Worm (Caenorhabditis elegans) whole organism, L4 larva: ENCODE measurements around the gene fipr-19.

Experiments
- F10B5.3 ChIP-seq: sonication (generic microtip); optimal IDR thresholded peaks from 2 replicates; lab custom pipeline; 2016; ENCODE audit warnings: mild to moderate bottlenecking, missing genetic modification characterization, missing compliant biosample characterization
- F37D6.2 ChIP-seq: sonication (generic microtip); optimal IDR thresholded peaks from 2 replicates; lab custom pipeline; 2016; ENCODE audit warnings: mild to moderate bottlenecking, missing genetic modification characterization, missing compliant biosample characterization
- F44E2.7 ChIP-seq: fragments of 200-800 bp; sonication (Bioruptor generic); IDR thresholded peaks from 2 replicates; pipeline ENCODE4 v2.1.2; 2022; ENCODE audit warnings: missing genetic modification characterization, missing compliant biosample characterization
- T26A8.4 ChIP-seq: fragments of 200-800 bp; sonication (Bioruptor generic); IDR thresholded peaks from 2 replicates; pipeline ENCODE4 v1.3.6; 2022; ENCODE audit warnings: missing genetic modification characterization, missing compliant biosample characterization
- Y5F2A.4 ChIP-seq: fragments of 200-800 bp; sonication (Bioruptor generic); optimal IDR thresholded peaks from 2 replicates; lab custom pipeline; 2018; ENCODE audit warnings: mild to moderate bottlenecking, missing genetic modification characterization, missing compliant biosample characterization
- Y75B8A.6 ChIP-seq: fragments of 200-800 bp; sonication (Bioruptor generic); IDR thresholded peaks from 2 replicates; pipeline ENCODE4 v1.3.6; 2022; ENCODE audit warnings: missing genetic modification reagents, missing genetic modification characterization, missing compliant biosample characterization
- ZK337.2 ChIP-seq: fragments of 200-800 bp; sonication (Bioruptor generic); IDR thresholded peaks from 2 replicates; pipeline ENCODE4 v1.3.6; 2022; ENCODE audit warnings: missing genetic modification reagents, missing genetic modification characterization, missing compliant biosample characterization
- ZK546.5 ChIP-seq, 2 experiments: sonication (generic microtip); optimal IDR thresholded peaks; 2 replicates each; lab custom pipeline; 2017; ENCODE audit warnings: missing biosample characterization in 2 of 2, missing genetic modification characterization in 2 of 2
- aha-1 ChIP-seq: fragments of 150-350 bp; peaks from one replicate; lab custom pipeline; 2014; ENCODE audit warnings: missing biosample characterization, missing genetic modification characterization
- aly-2 ChIP-seq: sonication (generic microtip); optimal IDR thresholded peaks from 2 replicates; lab custom pipeline; 2018; ENCODE audit warnings: missing biosample characterization, missing genetic modification characterization
- ceh-20 ChIP-seq: fragments of 200-800 bp; sonication (Bioruptor generic); IDR thresholded peaks from 2 replicates; pipeline ENCODE4 v1.3.6; 2022; ENCODE audit warnings: missing genetic modification reagents, missing genetic modification characterization, missing compliant biosample characterization
- ceh-28 ChIP-seq: fragments of 150-350 bp; optimal IDR thresholded peaks from 2 replicates; lab custom pipeline; 2014; ENCODE audit warnings: missing biosample characterization, missing genetic modification reagents, missing genetic modification characterization
- ceh-44 ChIP-seq: fragments of 200-800 bp; sonication (Bioruptor generic); IDR thresholded peaks from 2 replicates; pipeline ENCODE4 v1.3.6; 2022; ENCODE audit warnings: missing genetic modification reagents, missing genetic modification characterization, missing compliant biosample characterization
- cey-2 ChIP-seq: sonication (generic microtip); optimal IDR thresholded peaks from 3 replicates; lab custom pipeline; 2017; ENCODE audit warnings: missing genetic modification characterization, mild to moderate bottlenecking, missing compliant biosample characterization, antibody characterized with exemption, borderline replicate concordance; ENCODE audit not compliant: insufficient read depth
- ctbp-1 ChIP-seq: fragments of 200-800 bp; sonication (Bioruptor generic); IDR thresholded peaks from 2 replicates; pipeline ENCODE4 v1.3.6; 2022; ENCODE audit warnings: missing genetic modification reagents, missing genetic modification characterization, missing compliant biosample characterization
- daf-12 ChIP-seq: fragments of 150-350 bp; optimal IDR thresholded peaks from 2 replicates; lab custom pipeline; 2014; ENCODE audit warnings: missing biosample characterization, missing genetic modification reagents, missing genetic modification characterization
- daf-16 ChIP-seq, 3 experiments: sonication (generic microtip); optimal IDR thresholded peaks; 2 replicates each; lab custom pipeline; 2016 to 2017; ENCODE audit warnings: missing genetic modification characterization in 3 of 3, missing genetic modification reagents in 3 of 3, mild to moderate bottlenecking in 2 of 3, missing compliant biosample characterization in 2 of 3, missing biosample characterization in 1 of 3, moderate library complexity in 1 of 3
- daf-8 ChIP-seq: fragments of 200-800 bp; sonication (Bioruptor generic); IDR thresholded peaks from 2 replicates; pipeline ENCODE4 v1.3.6; 2022; ENCODE audit warnings: missing genetic modification characterization, missing compliant biosample characterization
- dmd-6 ChIP-seq: fragments of 200-800 bp; sonication (Bioruptor generic); IDR thresholded peaks from 2 replicates; pipeline ENCODE4 v1.3.6; 2022; ENCODE audit warnings: missing genetic modification reagents, missing genetic modification characterization, missing compliant biosample characterization
- dmd-8 ChIP-seq: fragments of 200-800 bp; sonication (Bioruptor generic); IDR thresholded peaks from 2 replicates; pipeline ENCODE4 v1.3.6; 2022; ENCODE audit warnings: missing genetic modification characterization, missing compliant biosample characterization
- dmd-9 ChIP-seq: fragments of 200-800 bp; sonication (Bioruptor generic); IDR thresholded peaks from 2 replicates; pipeline ENCODE4 v1.3.6; 2022; ENCODE audit warnings: missing genetic modification reagents, missing genetic modification characterization, missing compliant biosample characterization
- dpl-1 ChIP-seq: fragments of 150-350 bp; optimal IDR thresholded peaks from 2 replicates; lab custom pipeline; 2014; ENCODE audit warnings: missing biosample characterization, missing genetic modification reagents, missing genetic modification characterization
- egl-27 ChIP-seq: sonication (generic microtip); optimal IDR thresholded peaks from 3 replicates; lab custom pipeline; 2017; ENCODE audit warnings: missing biosample characterization, missing genetic modification reagents, missing genetic modification characterization
- egl-43 ChIP-seq: fragments of 200-800 bp; sonication (Bioruptor generic); IDR thresholded peaks from 2 replicates; pipeline ENCODE4 v1.3.6; 2022; ENCODE audit warnings: missing genetic modification reagents, missing genetic modification characterization, missing compliant biosample characterization
- fkh-10 ChIP-seq: fragments of 150-350 bp; optimal IDR thresholded peaks from 2 replicates; lab custom pipeline; 2014; ENCODE audit warnings: missing biosample characterization, missing genetic modification reagents, missing genetic modification characterization
- fos-1 ChIP-seq: fragments of 150-350 bp; optimal IDR thresholded peaks from 2 replicates; lab custom pipeline; 2014; ENCODE audit warnings: missing biosample characterization, missing genetic modification characterization
- hif-1 ChIP-seq, 2 experiments: sonication (generic microtip); optimal IDR thresholded peaks; 2 replicates each; lab custom pipeline; 2016 to 2017; ENCODE audit warnings: missing compliant biosample characterization in 2 of 2, missing genetic modification characterization in 2 of 2, missing genetic modification reagents in 2 of 2, missing genotype in 2 of 2, mild to moderate bottlenecking in 1 of 2
- hlh-30 ChIP-seq: sonication (generic microtip); optimal IDR thresholded peaks from 2 replicates; lab custom pipeline; 2017; ENCODE audit warnings: antibody characterized with exemption, mild to moderate bottlenecking, missing genetic modification characterization, missing compliant biosample characterization; ENCODE audit not compliant: insufficient read depth
- lin-1 ChIP-seq: fragments of 200-800 bp; sonication (Bioruptor generic); IDR thresholded peaks from 2 replicates; pipeline ENCODE4 v1.3.6; 2022; ENCODE audit warnings: missing genetic modification reagents, missing genetic modification characterization, missing compliant biosample characterization
- lin-13 ChIP-seq: fragments of 150-350 bp; optimal IDR thresholded peaks from 2 replicates; lab custom pipeline; 2014; ENCODE audit warnings: missing biosample characterization, missing genetic modification reagents, missing genetic modification characterization
- lin-38 ChIP-seq: fragments of 200-800 bp; sonication (Bioruptor generic); IDR thresholded peaks from 2 replicates; pipeline ENCODE4 v1.3.6; 2022; ENCODE audit warnings: missing genetic modification reagents, missing genetic modification characterization, missing compliant biosample characterization
- lsy-2 ChIP-seq, 2 experiments: fragments of 150-350 bp in 1 of 2; sonication (generic microtip) in 1 of 2; optimal IDR thresholded peaks; 2 replicates each; lab custom pipeline; 2014 to 2017; ENCODE audit warnings: missing biosample characterization in 2 of 2, missing genetic modification characterization in 2 of 2
- madf-9 ChIP-seq: fragments of 200-800 bp; sonication (Bioruptor generic); conservative IDR thresholded peaks from 2 replicates; pipeline ENCODE4 v1.3.6; 2022; ENCODE audit warnings: missing genetic modification reagents, missing genetic modification characterization, missing compliant biosample characterization
- mdl-1 ChIP-seq, 2 experiments: fragments of 150-350 bp in 1 of 2; sonication (generic microtip) in 1 of 2; optimal IDR thresholded peaks; 2 replicates each; lab custom pipeline; 2014 to 2017; ENCODE audit warnings: missing biosample characterization in 2 of 2, missing genetic modification characterization in 2 of 2
- mdt-29 ChIP-seq: fragments of 200-800 bp; sonication (Bioruptor generic); IDR thresholded peaks from 2 replicates; pipeline ENCODE4 v1.3.6; 2022; ENCODE audit warnings: missing genetic modification reagents, missing genetic modification characterization, missing compliant biosample characterization
- mep-1 ChIP-seq: fragments of 150-350 bp; sonication (generic microtip); optimal IDR thresholded peaks from 3 replicates; lab custom pipeline; 2014; ENCODE audit warnings: missing biosample characterization, missing genetic modification characterization
- mes-2 ChIP-seq: sonication (generic microtip); optimal IDR thresholded peaks from 2 replicates; lab custom pipeline; 2016; ENCODE audit warnings: missing genotype, mild to moderate bottlenecking, missing genetic modification characterization, missing compliant biosample characterization; ENCODE audit not compliant: poor library complexity, severe bottlenecking
- nhr-11 ChIP-seq: fragments of 150-350 bp; optimal IDR thresholded peaks from 2 replicates; lab custom pipeline; 2014; ENCODE audit warnings: missing biosample characterization, missing genetic modification characterization
- nhr-237 ChIP-seq: sonication (generic microtip); optimal IDR thresholded peaks from 2 replicates; lab custom pipeline; 2017; ENCODE audit warnings: missing biosample characterization, missing genetic modification characterization
- nhr-25 ChIP-seq: sonication (generic microtip); optimal IDR thresholded peaks from 2 replicates; lab custom pipeline; 2017; ENCODE audit warnings: missing genetic modification characterization, mild to moderate bottlenecking, missing compliant biosample characterization, antibody characterized with exemption, moderate library complexity, borderline replicate concordance; ENCODE audit not compliant: insufficient read depth
- nhr-28 ChIP-seq: fragments of 150-350 bp; optimal IDR thresholded peaks from 2 replicates; lab custom pipeline; 2014; ENCODE audit warnings: missing biosample characterization, missing genetic modification characterization
- nhr-42 ChIP-seq: fragments of 200-800 bp; sonication (Bioruptor generic); IDR thresholded peaks from 2 replicates; pipeline ENCODE4 v1.3.6; 2022; ENCODE audit warnings: missing genetic modification characterization, missing compliant biosample characterization
- nhr-6 ChIP-seq: fragments of 150-350 bp; optimal IDR thresholded peaks from 2 replicates; lab custom pipeline; 2014; ENCODE audit warnings: missing biosample characterization, missing genetic modification characterization
- nhr-76 ChIP-seq: fragments of 150-350 bp; optimal IDR thresholded peaks from 2 replicates; lab custom pipeline; 2014; ENCODE audit warnings: missing biosample characterization, missing genetic modification characterization
- snpc-1.2 ChIP-seq: fragments of 200-800 bp; sonication (Bioruptor generic); IDR thresholded peaks from 2 replicates; pipeline ENCODE4 v1.3.6; 2022; ENCODE audit warnings: missing genetic modification reagents, missing genetic modification characterization, missing compliant biosample characterization
- spr-1 ChIP-seq: sonication (generic microtip); optimal IDR thresholded peaks from 2 replicates; lab custom pipeline; 2016; ENCODE audit warnings: mild to moderate bottlenecking, missing genetic modification characterization, missing compliant biosample characterization
- spr-3 ChIP-seq: fragments of 200-800 bp; sonication (Bioruptor generic); optimal IDR thresholded peaks from 2 replicates; lab custom pipeline; 2018; ENCODE audit warnings: mild to moderate bottlenecking, missing genetic modification characterization, missing compliant biosample characterization
- vab-7 ChIP-seq: fragments of 200-800 bp; sonication (Bioruptor generic); IDR thresholded peaks from 2 replicates; pipeline ENCODE4 v1.3.6; 2022; ENCODE audit warnings: missing genetic modification reagents, missing genetic modification characterization, missing compliant biosample characterization
- zip-11 ChIP-seq: fragments of 200-800 bp; sonication (Bioruptor generic); IDR thresholded peaks from 2 replicates; pipeline ENCODE4 v1.3.6; 2022; ENCODE audit warnings: missing genetic modification characterization, missing compliant biosample characterization
- ztf-11 ChIP-seq: fragments of 150-350 bp; optimal IDR thresholded peaks from 2 replicates; lab custom pipeline; 2014; ENCODE audit warnings: missing biosample characterization, missing genetic modification characterization

fipr-19 gene

DNA sequence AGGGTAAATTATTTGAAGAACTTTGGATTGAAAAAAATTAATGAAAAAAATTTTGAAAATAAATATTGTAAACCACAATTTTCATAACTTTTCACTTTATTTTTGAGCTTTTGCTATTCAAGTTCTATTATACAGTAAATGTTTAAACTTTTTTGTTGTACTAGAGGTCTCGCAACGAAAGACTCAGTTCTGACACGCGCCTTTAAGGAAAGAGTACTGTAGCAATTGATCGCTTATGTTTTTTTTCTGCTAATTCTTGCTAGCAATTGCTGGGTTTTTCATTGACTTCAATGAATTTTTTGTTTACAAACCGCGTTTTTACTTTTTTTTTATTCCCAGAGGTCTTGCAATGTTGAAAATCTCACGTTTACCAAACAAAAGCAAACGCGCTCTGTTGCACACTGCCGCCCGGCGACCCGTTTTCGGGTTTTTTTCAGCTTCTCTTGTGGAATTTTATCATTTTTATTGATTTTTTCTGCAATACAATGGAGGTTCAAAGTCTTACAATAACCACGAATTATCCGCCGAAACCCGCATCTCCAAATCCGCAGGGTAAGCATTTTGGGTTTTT, 4.8 kb upstream of the fipr-19 start, which contains the start of gene H14A12.3:
Gene H14A12.3 (plus strand): TSS at position 360 of the 571 bp plus-strand sequence.
- no peak for TF ChIP-seq zip-11 (GFP tag; lab: Robert Waterston, UW)
- no peak for TF ChIP-seq F44E2.7 (GFP tag; lab: Robert Waterston, UW)
- no peak for TF ChIP-seq F37D6.2
- TF ChIP-seq mdl-1 (tag; optimal IDR thresholded peaks at IDR 0.05; lab: Kevin White, UChicago) = no peak
- TF ChIP-seq ceh-20 (GFP tag; lab: Robert Waterston, UW) = no peak
- peak; percentile 85 for TF ChIP-seq lin-38 (GFP tag; lab: Robert Waterston, UW)
- no peak for TF ChIP-seq nhr-6
- TF ChIP-seq nhr-11 (tag; lab: Kevin White, UChicago) = no peak
- TF ChIP-seq nhr-76 (tag; lab: Kevin White, UChicago) = no peak
- no peak for TF ChIP-seq Y5F2A.4 (GFP tag; lab: Kevin White, UChicago)
- TF ChIP-seq mep-1 (tag; lab: Kevin White, UChicago) = peak; percentile 24
- TF ChIP-seq nhr-25 (tag; lab: Kevin White, UChicago) = no peak
- peak; percentile 38 for TF ChIP-seq dpl-1 (GFP tag; lab: Kevin White, UChicago)
- TF ChIP-seq ctbp-1 (GFP tag; lab: Robert Waterston, UW) = no peak
- TF ChIP-seq nhr-237 (tag; lab: Kevin White, UChicago) = no peak
- TF ChIP-seq Y75B8A.6 = no peak
- TF ChIP-seq lsy-2 (tag; optimal IDR thresholded peaks at IDR 0.05; lab: Kevin White, UChicago) = peak in 1 of 2 experiments; percentile 39
- no peak for TF ChIP-seq daf-16 (GFP tag; optimal IDR thresholded peaks at IDR 0.05; lab: Kevin White, UChicago)
- no peak for TF ChIP-seq daf-16 (tag; optimal IDR thresholded peaks at IDR 0.05; lab: Kevin White, UChicago)
- TF ChIP-seq mdt-29 (GFP tag; lab: Robert Waterston, UW) = no peak
- no peak for TF ChIP-seq snpc-1.2 (GFP tag; lab: Robert Waterston, UW)
- no peak for TF ChIP-seq aly-2
- no peak for TF ChIP-seq madf-9 (GFP tag; lab: Robert Waterston, UW)
- TF ChIP-seq hlh-30 (tag; lab: Kevin White, UChicago) = no peak
- TF ChIP-seq spr-1 (tag; lab: Kevin White, UChicago) = no peak
- TF ChIP-seq ZK546.5 (tag; optimal IDR thresholded peaks at IDR 0.05; lab: Kevin White, UChicago) = no peak
- TF ChIP-seq fkh-10 = no peak
- no peak for TF ChIP-seq ceh-28 (tag; lab: Kevin White, UChicago)
- TF ChIP-seq egl-43 (GFP tag; lab: Robert Waterston, UW) = no peak
- no peak for TF ChIP-seq ceh-44 (GFP tag; lab: Robert Waterston, UW)
- no peak for TF ChIP-seq aha-1
- no peak for TF ChIP-seq daf-12 (tag; lab: Kevin White, UChicago)
- TF ChIP-seq nhr-28 (tag; lab: Kevin White, UChicago) = no peak
- TF ChIP-seq hif-1 (tag; optimal IDR thresholded peaks at IDR 0.05; lab: Kevin White, UChicago) = peak; percentile 1 to 97
- peak; percentile 21 for TF ChIP-seq mes-2 (tag; lab: Kevin White, UChicago)
- no peak for TF ChIP-seq T26A8.4
- TF ChIP-seq egl-27 = no peak
- no peak for TF ChIP-seq nhr-42 (GFP tag; lab: Robert Waterston, UW)
- no peak for TF ChIP-seq lin-13 (GFP tag; lab: Kevin White, UChicago)
- no peak for TF ChIP-seq cey-2 (tag; lab: Kevin White, UChicago)
- TF ChIP-seq ztf-11 (tag; lab: Kevin White, UChicago) = no peak
- no peak for TF ChIP-seq vab-7 (GFP tag; lab: Robert Waterston, UW)
- TF ChIP-seq spr-3 (GFP tag; lab: Kevin White, UChicago) = no peak
- TF ChIP-seq F10B5.3 (tag; lab: Kevin White, UChicago) = no peak
- no peak for TF ChIP-seq ZK337.2 (GFP tag; lab: Robert Waterston, UW)
- TF ChIP-seq fos-1 (tag; lab: Kevin White, UChicago) = no peak
- TF ChIP-seq dmd-6 (GFP tag; lab: Robert Waterston, UW) = no peak; the same call in 1 of the 2 replicates
- TF ChIP-seq daf-8 (GFP tag; lab: Robert Waterston, UW) = no peak
- no peak for TF ChIP-seq dmd-8 (GFP tag; lab: Robert Waterston, UW)
- no peak for TF ChIP-seq dmd-9 (GFP tag; lab: Robert Waterston, UW)
- no peak for TF ChIP-seq lin-1 (GFP tag; lab: Robert Waterston, UW)
